Worm (Caenorhabditis elegans): Measurements from ENCODE around the gene gst-29.
"Not testable (repeated sequence)": the region's sequence is repeated elsewhere in the genome, so short reads cannot be mapped to it uniquely, and the experiment has no call there.

- TF ChIP-seq tra-4 (tag; optimal IDR thresholded peaks at IDR 0.05); tbx-37 (GFP tag; conservative IDR thresholded peaks at IDR 0.05); pes-1 (GFP tag; IDR thresholded peaks at IDR 0.05); scrt-1 (GFP tag; IDR thresholded peaks at IDR 0.05); ets-7 (tag; optimal IDR thresholded peaks at IDR 0.05); sea-1 (GFP tag; conservative IDR thresholded peaks at IDR 0.05); ama-1 (optimal IDR thresholded peaks at IDR 0.05): not testable (repeated sequence)
These were observed 2.2 kb upstream of the gst-29 start, which contains the start of gene gst-39 for ce11 chrII:15171816-15172215.
